Worm (Caenorhabditis elegans) whole organism, L3 larva: ENCODE results near the gene Y67A10A.7.
"Not testable (repeated sequence)": the region's sequence is repeated elsewhere in the genome, so short reads cannot be mapped to it uniquely, and the experiment has no call there.

ENCODE experiments used
- R02D3.7 ChIP-seq: fragments of 150-350 bp; optimal IDR thresholded peaks from 2 replicates; lab custom pipeline; 2014; ENCODE audit warnings: missing biosample characterization, missing genetic modification characterization
- ZK546.5 ChIP-seq: sonication (generic microtip); optimal IDR thresholded peaks from 2 replicates; lab custom pipeline; 2017; ENCODE audit warnings: missing biosample characterization, missing genetic modification characterization
- ama-1 ChIP-seq: fragments of 150-350 bp; optimal IDR thresholded peaks from 2 replicates; lab custom pipeline; 2018
- ceh-16 ChIP-seq: sonication (generic microtip); optimal IDR thresholded peaks from 2 replicates; lab custom pipeline; 2017; ENCODE audit warnings: missing biosample characterization, missing genetic modification characterization
- ceh-9 ChIP-seq: sonication (generic microtip); optimal IDR thresholded peaks from 2 replicates; lab custom pipeline; 2018; ENCODE audit warnings: missing biosample characterization, missing genetic modification characterization
- daf-12 ChIP-seq: fragments of 150-350 bp; optimal IDR thresholded peaks from 2 replicates; lab custom pipeline; 2014; ENCODE audit warnings: missing biosample characterization, missing genetic modification reagents, missing genetic modification characterization
- egl-5 ChIP-seq: fragments of 150-350 bp; optimal IDR thresholded peaks from 2 replicates; lab custom pipeline; 2017; ENCODE audit warnings: missing biosample characterization, missing genetic modification reagents, missing genetic modification characterization, inconsistent platforms
- elt-1 ChIP-seq: fragments of 150-350 bp; optimal IDR thresholded peaks from 2 replicates; lab custom pipeline; 2014; ENCODE audit warnings: missing biosample characterization, missing genetic modification characterization
- elt-2 ChIP-seq: sonication (generic microtip); optimal IDR thresholded peaks from 2 replicates; lab custom pipeline; 2016; ENCODE audit warnings: missing genetic modification reagents, mild to moderate bottlenecking, missing genetic modification characterization, missing compliant biosample characterization
- elt-3 ChIP-seq, 3 experiments: fragments of 150-350 bp in 1 of 3; sonication (generic microtip) in 2 of 3; optimal IDR thresholded peaks; 2 replicates in 2 of 3; 4 replicates in 1 of 3; lab custom pipeline; 2014 to 2017; ENCODE audit warnings: missing biosample characterization in 3 of 3, missing genetic modification characterization in 3 of 3
- eor-1 ChIP-seq, 2 experiments: fragments of 150-350 bp; optimal IDR thresholded peaks; 2 replicates each; lab custom pipeline; 2014 to 2018; ENCODE audit warnings: missing biosample characterization in 2 of 2, missing genetic modification characterization in 2 of 2
- fkh-10 ChIP-seq: sonication (generic microtip); optimal IDR thresholded peaks from 2 replicates; lab custom pipeline; 2017; ENCODE audit warnings: missing biosample characterization, missing genetic modification reagents, missing genetic modification characterization
- fkh-2 ChIP-seq: fragments of 150-350 bp; optimal IDR thresholded peaks from 2 replicates; lab custom pipeline; 2014; ENCODE audit warnings: missing biosample characterization, missing genetic modification reagents, missing genetic modification characterization
- hmg-11 ChIP-seq: sonication (generic microtip); optimal IDR thresholded peaks from 2 replicates; lab custom pipeline; 2016; ENCODE audit warnings: missing genetic modification characterization, missing compliant biosample characterization
- lin-15B ChIP-seq: fragments of 150-350 bp; optimal IDR thresholded peaks from 2 replicates; lab custom pipeline; 2014; ENCODE audit warnings: missing biosample characterization, missing genetic modification characterization
- lin-39 ChIP-seq: fragments of 150-350 bp; optimal IDR thresholded peaks from 2 replicates; lab custom pipeline; 2018; ENCODE audit warnings: missing biosample characterization, missing genetic modification reagents, missing genetic modification characterization
- lsy-12 ChIP-seq: sonication (generic microtip); optimal IDR thresholded peaks from 2 replicates; lab custom pipeline; 2016; ENCODE audit warnings: mild to moderate bottlenecking, missing genetic modification characterization, missing compliant biosample characterization
- mdl-1 ChIP-seq: fragments of 150-350 bp; optimal IDR thresholded peaks from 2 replicates; lab custom pipeline; 2014; ENCODE audit warnings: missing biosample characterization, missing genetic modification characterization
- mml-1 ChIP-seq: fragments of 150-350 bp; sonication (generic microtip); optimal IDR thresholded peaks from 3 replicates; lab custom pipeline; 2014; ENCODE audit warnings: missing biosample characterization, missing genetic modification characterization
- nfya-1 ChIP-seq: sonication (generic microtip); optimal IDR thresholded peaks from 2 replicates; lab custom pipeline; 2017; ENCODE audit warnings: missing genetic modification characterization, mild to moderate bottlenecking, missing compliant biosample characterization, antibody characterized with exemption, moderate library complexity; ENCODE audit not compliant: insufficient read depth
- nhr-12 ChIP-seq: fragments of 150-350 bp; optimal IDR thresholded peaks from 2 replicates; lab custom pipeline; 2014; ENCODE audit warnings: missing biosample characterization, missing genetic modification characterization
- nhr-23 ChIP-seq: fragments of 150-350 bp; optimal IDR thresholded peaks from 2 replicates; lab custom pipeline; 2014; ENCODE audit warnings: missing biosample characterization, missing genetic modification reagents, missing genetic modification characterization
- nhr-25 ChIP-seq: sonication (generic microtip); optimal IDR thresholded peaks from 2 replicates; lab custom pipeline; 2017; ENCODE audit warnings: missing biosample characterization, missing genetic modification characterization
- nhr-28 ChIP-seq: fragments of 150-350 bp; optimal IDR thresholded peaks from 2 replicates; lab custom pipeline; 2014; ENCODE audit warnings: missing biosample characterization, missing genetic modification characterization
- nhr-43 ChIP-seq: sonication (generic microtip); optimal IDR thresholded peaks from 2 replicates; lab custom pipeline; 2016; ENCODE audit warnings: mild to moderate bottlenecking, missing genetic modification characterization, missing compliant biosample characterization; ENCODE audit not compliant: poor library complexity, severe bottlenecking
- nhr-67 ChIP-seq: fragments of 150-350 bp; optimal IDR thresholded peaks from 2 replicates; lab custom pipeline; 2014; ENCODE audit warnings: missing biosample characterization, missing genetic modification characterization
- nhr-76 ChIP-seq: fragments of 150-350 bp; sonication (generic microtip); optimal IDR thresholded peaks from 5 replicates; lab custom pipeline; 2014; ENCODE audit warnings: missing biosample characterization, missing genetic modification characterization
- pqm-1 ChIP-seq: fragments of 150-350 bp; optimal IDR thresholded peaks from 2 replicates; lab custom pipeline; 2017; ENCODE audit warnings: missing biosample characterization, missing genetic modification characterization, inconsistent platforms
- skn-1 ChIP-seq: fragments of 150-350 bp; optimal IDR thresholded peaks from 2 replicates; lab custom pipeline; 2014; ENCODE audit warnings: missing biosample characterization, missing genetic modification characterization
- snpc-4 ChIP-seq: fragments of 150-350 bp; optimal IDR thresholded peaks from 2 replicates; lab custom pipeline; 2014; ENCODE audit warnings: missing biosample characterization, missing genetic modification characterization
- tbx-2 ChIP-seq: sonication (generic microtip); optimal IDR thresholded peaks from 2 replicates; lab custom pipeline; 2016; ENCODE audit warnings: mild to moderate bottlenecking, missing genetic modification characterization, missing compliant biosample characterization
- unc-39 ChIP-seq: sonication (generic microtip); optimal IDR thresholded peaks from 4 replicates; lab custom pipeline; 2017; ENCODE audit warnings: missing biosample characterization, missing genetic modification characterization
- unc-62 ChIP-seq: fragments of 150-350 bp; sonication (generic microtip); optimal IDR thresholded peaks from 4 replicates; lab custom pipeline; 2014; ENCODE audit warnings: missing biosample characterization, missing genetic modification reagents, missing genetic modification characterization

Y67A10A.7 gene

ce11 chrIV:14373814-14374213 lies at the start of gene Y67A10A.7:
Y67A10A.7 (plus strand) TSS chrIV:14374114.
- TF ChIP-seq nhr-12 (tag; lab: Kevin White, UChicago); mml-1 (tag; lab: Kevin White, UChicago); unc-62: not testable (repeated sequence)
- TF ChIP-seq, all 47 proteins: peak for 0; not testable (repeated sequence) for 47

ce11 chrIV:14326283-14326682 lies 47.6 kb upstream of the Y67A10A.7 start, which contains the start of gene fbxa-83:
fbxa-83 (minus strand) TSS chrIV:14326383.
- TF ChIP-seq mml-1 (tag; lab: Kevin White, UChicago) (no peak), eor-1 (tag; optimal IDR thresholded peaks at IDR 0.05; lab: Kevin White, UChicago) (no peak), snpc-4 (tag; lab: Kevin White, UChicago) (no peak), skn-1 (tag; lab: Kevin White, UChicago) (no peak), ceh-16 (tag; lab: Kevin White, UChicago) (no peak), nhr-28 (no peak), nhr-23 (tag; lab: Kevin White, UChicago) (no peak), tbx-2 (no peak), nfya-1 (tag; lab: Kevin White, UChicago) (no peak), ama-1 (lab: Kevin White, UChicago) (no peak), elt-2 (tag; lab: Kevin White, UChicago) (no peak), pqm-1 (no peak), elt-3 (tag; optimal IDR thresholded peaks at IDR 0.05; lab: Kevin White, UChicago) (no peak), nhr-76 (tag; lab: Kevin White, UChicago) (no peak), elt-1 (tag; lab: Kevin White, UChicago) (no peak), ceh-9 (tag; lab: Kevin White, UChicago) (no peak)
- TF ChIP-seq, all 47 proteins: peak for 0

- TF ChIP-seq ama-1 (lab: Kevin White, UChicago) (peak; percentile 76), nhr-25 (tag; lab: Kevin White, UChicago) (peak; percentile 58), pqm-1 (peak; percentile 29), tbx-2 (peak; percentile 31), nhr-23 (tag; lab: Kevin White, UChicago) (peak; percentile 37), nhr-67 (tag; lab: Kevin White, UChicago) (no peak), lin-39 (tag; lab: Kevin White, UChicago) (peak; percentile 29), nhr-43 (tag; lab: Kevin White, UChicago) (peak; percentile 60), mml-1 (tag; lab: Kevin White, UChicago) (no peak), hmg-11 (tag; lab: Kevin White, UChicago) (peak; percentile 38), lin-15B (tag; lab: Kevin White, UChicago) (peak; percentile 26), elt-2 (tag; lab: Kevin White, UChicago) (peak; percentile 83), fkh-2 (no peak), snpc-4 (tag; lab: Kevin White, UChicago) (peak; percentile 99), egl-5 (tag; lab: Kevin White, UChicago) (no peak), skn-1 (tag; lab: Kevin White, UChicago) (peak; percentile 34), R02D3.7 (tag; lab: Kevin White, UChicago) (peak; percentile 32), lsy-12 (tag; lab: Kevin White, UChicago) (peak; percentile 62)
Observed at ce11 chrIV:14326694-14327298, 47.1 kb upstream of the Y67A10A.7 start.

ce11 chrIV:14334359-14334758 lies 39.6 kb upstream of the Y67A10A.7 start, which contains the start of gene Y67A10A.3:
Y67A10A.3 (minus strand) TSS chrIV:14334459.
- TF ChIP-seq elt-2 (tag; lab: Kevin White, UChicago) (no peak), nhr-25 (tag; lab: Kevin White, UChicago) (no peak), lin-39 (tag; lab: Kevin White, UChicago) (no peak), ceh-9 (tag; lab: Kevin White, UChicago) (no peak), nhr-12 (tag; lab: Kevin White, UChicago) (no peak), fkh-10 (GFP tag; lab: Kevin White, UChicago) (no peak), unc-62 (no peak), snpc-4 (tag; lab: Kevin White, UChicago) (no peak), pqm-1 (no peak), ceh-16 (tag; lab: Kevin White, UChicago) (no peak), skn-1 (tag; lab: Kevin White, UChicago) (no peak), daf-12 (no peak), ZK546.5 (tag; lab: Kevin White, UChicago) (no peak), nhr-23 (tag; lab: Kevin White, UChicago) (no peak), unc-39 (tag; lab: Kevin White, UChicago) (no peak), elt-1 (tag; lab: Kevin White, UChicago) (no peak), mdl-1 (tag; lab: Kevin White, UChicago) (no peak)
